Worm (Caenorhabditis elegans): ENCODE results near the gene lin-52.

DNA sequence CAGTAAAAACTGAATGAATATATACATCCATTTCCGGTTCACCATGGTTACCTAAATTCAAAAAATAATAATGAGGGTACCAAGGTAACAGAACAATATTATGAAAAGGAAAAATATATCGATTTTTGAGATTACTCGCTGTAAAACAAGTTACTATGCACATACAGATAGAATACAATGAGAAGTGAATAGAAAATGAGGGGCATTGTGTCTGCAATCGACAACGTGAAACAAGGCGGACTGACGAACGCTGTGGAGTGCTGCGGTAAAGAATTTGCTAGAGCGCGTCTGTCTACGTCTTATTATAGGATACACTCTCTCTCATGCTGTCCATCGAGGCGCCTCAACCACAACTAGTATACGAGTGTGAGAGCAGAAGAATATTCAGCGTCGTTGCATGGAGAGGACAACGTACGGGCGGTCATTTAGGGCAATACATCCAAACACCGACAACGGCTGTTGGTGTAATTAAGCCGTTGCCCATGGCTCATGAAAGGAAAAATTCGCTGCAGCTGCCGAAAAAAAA lies 7.4 kb downstream of the lin-52 start, which contains the start of gene cnx-1:
- TF ChIP-seq unc-62 (GFP tag; optimal IDR thresholded peaks at IDR 0.05) (no peak), alr-1 (tag; optimal IDR thresholded peaks at IDR 0.05; ENCODE audit: borderline replicate concordance) (no peak), lin-13 (GFP tag; optimal IDR thresholded peaks at IDR 0.05) (no peak)
